Worm (Caenorhabditis elegans) whole organism, L1 larva: ENCODE data around the gene sec-61.G.

Source experiments
- mep-1 ChIP-seq: fragments of 150-350 bp; optimal IDR thresholded peaks from 2 replicates; lab custom pipeline; 2014; ENCODE audit warnings: missing biosample characterization, missing genetic modification characterization
- ztf-11 ChIP-seq, 2 experiments: sonication (generic microtip); optimal IDR thresholded peaks; 2 replicates each; lab custom pipeline; 2016 to 2017; ENCODE audit warnings: missing genetic modification characterization in 2 of 2, missing biosample characterization in 1 of 2, missing compliant biosample characterization in 1 of 2

DNA sequence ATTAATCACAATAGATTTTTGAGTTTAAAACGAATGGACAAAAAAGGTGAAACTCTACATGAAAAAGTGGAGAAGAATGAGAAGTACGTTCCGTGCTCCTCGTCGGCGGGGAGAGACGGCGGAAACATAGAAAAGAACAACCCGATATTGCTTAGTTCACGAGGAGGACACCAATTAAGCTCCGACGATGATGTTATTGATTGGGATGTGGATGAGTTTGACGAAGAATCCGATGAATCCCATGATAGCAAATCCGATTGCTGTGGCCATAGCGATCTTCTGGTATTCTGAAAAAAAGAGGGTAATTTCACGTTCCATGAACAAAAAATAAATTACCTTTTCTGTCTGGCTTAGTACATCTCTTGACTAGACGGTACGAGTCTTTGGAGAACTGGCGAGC lies 237 bp downstream of the sec-61.G start:
- no peak for TF ChIP-seq ztf-11 (tag; optimal IDR thresholded peaks at IDR 0.05; lab: Kevin White, UChicago)
- TF ChIP-seq mep-1 (tag; lab: Kevin White, UChicago): no peak
